Fruit fly (Drosophila melanogaster) whole organism, embryonic: ENCODE results near the gene MESR3.
A peak's percentile ranks its signal among the peaks of the same experiment; 100 is the strongest.

ENCODE experiments used
- Ada2b ChIP-seq: fragments of 200-800 bp; sonication (Bioruptor generic); IDR thresholded peaks from 2 replicates; pipeline ENCODE4 v1.3.6; 2022; ENCODE audit warnings: missing biosample characterization, missing genetic modification characterization
- CG10366 ChIP-seq: fragments of 200-800 bp; sonication (Bioruptor generic); IDR thresholded peaks from 2 replicates; pipeline ENCODE4 v1.3.6; 2022; ENCODE audit warnings: missing biosample characterization, missing genetic modification characterization
- CG10431 ChIP-seq: fragments of 200-800 bp; sonication (Bioruptor generic); optimal IDR thresholded peaks from 3 replicates; lab custom pipeline; 2018; ENCODE audit warnings: missing biosample characterization, mild to moderate bottlenecking, missing genetic modification characterization
- CG11504 ChIP-seq: fragments of 200-800 bp; sonication (Bioruptor generic); optimal IDR thresholded peaks from 3 replicates; lab custom pipeline; 2019; ENCODE audit warnings: missing biosample characterization, mild to moderate bottlenecking, missing genetic modification characterization, moderate library complexity
- CG12071 ChIP-seq: fragments of 200-800 bp; sonication (Bioruptor generic); optimal IDR thresholded peaks from 3 replicates; lab custom pipeline; 2018; ENCODE audit warnings: missing biosample characterization, mild to moderate bottlenecking, missing genetic modification characterization
- CG13424 ChIP-seq: fragments of 200-800 bp; sonication (Bioruptor generic); optimal IDR thresholded peaks from 2 replicates; lab custom pipeline; 2019; ENCODE audit warnings: missing biosample characterization, mild to moderate bottlenecking, missing genetic modification characterization, moderate library complexity
- CG1529 ChIP-seq: fragments of 200-800 bp; sonication (Bioruptor generic); optimal IDR thresholded peaks from 3 replicates; lab custom pipeline; 2018; ENCODE audit warnings: missing biosample characterization, missing genetic modification characterization
- CG15601 ChIP-seq: fragments of 200-800 bp; sonication (Bioruptor generic); optimal IDR thresholded peaks from 3 replicates; lab custom pipeline; 2019; ENCODE audit warnings: missing biosample characterization, mild to moderate bottlenecking, missing genetic modification characterization, moderate library complexity
- CG16815 ChIP-seq: fragments of 200-800 bp; sonication (Bioruptor generic); optimal IDR thresholded peaks from 3 replicates; lab custom pipeline; 2017; ENCODE audit warnings: missing biosample characterization, mild to moderate bottlenecking, missing genetic modification characterization
- CG17385 ChIP-seq: fragments of 200-800 bp; sonication (Bioruptor generic); optimal IDR thresholded peaks from 3 replicates; lab custom pipeline; 2018; ENCODE audit warnings: missing biosample characterization, mild to moderate bottlenecking, missing genetic modification characterization
- CG2120 ChIP-seq: fragments of 200-800 bp; sonication (Bioruptor generic); optimal IDR thresholded peaks from 3 replicates; lab custom pipeline; 2016; ENCODE audit warnings: missing biosample characterization, missing genetic modification characterization
- CG2678 ChIP-seq: fragments of 200-800 bp; sonication (Bioruptor generic); optimal IDR thresholded peaks from 3 replicates; lab custom pipeline; 2019; ENCODE audit warnings: missing biosample characterization, mild to moderate bottlenecking, missing genetic modification characterization, moderate library complexity
- CG2875 ChIP-seq: fragments of 200-800 bp; sonication (Bioruptor generic); optimal IDR thresholded peaks from 2 replicates; lab custom pipeline; 2017; ENCODE audit warnings: missing biosample characterization, mild to moderate bottlenecking, missing genetic modification characterization, missing genetic modification reagents
- CG31388 ChIP-seq: fragments of 200-800 bp; sonication (Bioruptor generic); optimal IDR thresholded peaks from 2 replicates; lab custom pipeline; 2016; ENCODE audit warnings: missing biosample characterization, missing genetic modification characterization
- CG3407 ChIP-seq: fragments of 200-800 bp; sonication (Bioruptor generic); optimal IDR thresholded peaks from 2 replicates; lab custom pipeline; 2018; ENCODE audit warnings: missing biosample characterization, mild to moderate bottlenecking, missing genetic modification characterization
- CG34422 ChIP-seq: fragments of 200-800 bp; sonication (Bioruptor generic); IDR thresholded peaks from 3 replicates; pipeline ENCODE4 v1.3.6; 2022; ENCODE audit warnings: missing biosample characterization, missing genetic modification characterization
- CG5180 ChIP-seq: fragments of 200-800 bp; sonication (Bioruptor generic); optimal IDR thresholded peaks from 3 replicates; lab custom pipeline; 2017; ENCODE audit warnings: missing biosample characterization, missing genetic modification characterization, mild to moderate bottlenecking, moderate library complexity, missing genetic modification reagents
- CG7745 ChIP-seq: fragments of 200-800 bp; sonication (Bioruptor generic); optimal IDR thresholded peaks from 2 replicates; lab custom pipeline; 2018; ENCODE audit warnings: missing biosample characterization, mild to moderate bottlenecking, missing genetic modification characterization, moderate library complexity
- CG8388 ChIP-seq: fragments of 200-800 bp; sonication (Bioruptor generic); optimal IDR thresholded peaks from 2 replicates; lab custom pipeline; 2019; ENCODE audit warnings: missing biosample characterization, mild to moderate bottlenecking, missing genetic modification characterization, moderate library complexity
- CG8765 ChIP-seq: fragments of 200-800 bp; sonication (Bioruptor generic); IDR thresholded peaks from 2 replicates; pipeline ENCODE4 v1.3.6; 2022; ENCODE audit warnings: missing biosample characterization, missing genetic modification characterization
- D19A ChIP-seq: fragments of 200-800 bp; optimal IDR thresholded peaks from 3 replicates; lab custom pipeline; 2019; ENCODE audit warnings: missing biosample characterization, mild to moderate bottlenecking, missing genetic modification characterization, moderate library complexity
- E2f1 ChIP-seq: fragments of 200-800 bp; sonication (Bioruptor generic); IDR thresholded peaks from 2 replicates; pipeline ENCODE4 v1.3.6; 2022; ENCODE audit warnings: missing biosample characterization, missing genetic modification characterization
- Hmr ChIP-seq: fragments of 200-800 bp; sonication (Bioruptor generic); optimal IDR thresholded peaks from 3 replicates; lab custom pipeline; 2017; ENCODE audit warnings: mild to moderate bottlenecking, missing biosample characterization, missing genetic modification reagents, missing genetic modification characterization
- Hr3 ChIP-seq: fragments of 200-800 bp; sonication (Bioruptor generic); optimal IDR thresholded peaks from 3 replicates; lab custom pipeline; 2016; ENCODE audit warnings: missing biosample characterization, missing genetic modification characterization
- Hsf ChIP-seq: fragments of 200-800 bp; sonication (Bioruptor generic); optimal IDR thresholded peaks from 3 replicates; lab custom pipeline; 2016; ENCODE audit warnings: missing biosample characterization, missing genetic modification characterization
- MESR4 ChIP-seq: fragments of 200-800 bp; sonication (Bioruptor generic); optimal IDR thresholded peaks from 2 replicates; lab custom pipeline; 2018; ENCODE audit warnings: missing biosample characterization, mild to moderate bottlenecking, missing genetic modification characterization, moderate library complexity
- TFAM ChIP-seq: fragments of 200-800 bp; sonication (Bioruptor generic); optimal IDR thresholded peaks from 2 replicates; lab custom pipeline; 2017; ENCODE audit warnings: missing biosample characterization, missing genetic modification characterization, inconsistent platforms
- bab2 ChIP-seq: fragments of 200-800 bp; sonication (Bioruptor generic); optimal IDR thresholded peaks from 2 replicates; lab custom pipeline; 2016; ENCODE audit warnings: missing biosample characterization, missing genetic modification characterization
- br ChIP-seq: fragments of >200 bp; optimal IDR thresholded peaks from 2 replicates; lab custom pipeline; 2017
- cwo ChIP-seq: fragments of 200-800 bp; sonication (Bioruptor generic); optimal IDR thresholded peaks from 3 replicates; lab custom pipeline; 2017; ENCODE audit warnings: missing biosample characterization, missing genetic modification characterization, mild to moderate bottlenecking, moderate library complexity, missing genetic modification reagents
- dimm ChIP-seq: fragments of 200-800 bp; sonication (Bioruptor generic); IDR thresholded peaks from 2 replicates; pipeline ENCODE4 v1.3.6; 2022; ENCODE audit warnings: missing biosample characterization, missing genetic modification characterization
- dm ChIP-seq: fragments of 200-800 bp; sonication (Bioruptor generic); optimal IDR thresholded peaks from 3 replicates; lab custom pipeline; 2016; ENCODE audit warnings: missing biosample characterization, missing genetic modification characterization
- dmrt11E ChIP-seq: fragments of 200-800 bp; sonication (Bioruptor generic); optimal IDR thresholded peaks from 3 replicates; lab custom pipeline; 2018; ENCODE audit warnings: missing biosample characterization, mild to moderate bottlenecking, missing genetic modification characterization, moderate library complexity
- dpn ChIP-seq, 2 experiments: fragments of 200-800 bp; sonication (Bioruptor generic); optimal IDR thresholded peaks; 3 replicates each; lab custom pipeline; 2016; ENCODE audit warnings: missing biosample characterization in 2 of 2, missing genetic modification characterization in 2 of 2
- ewg ChIP-seq: fragments of 200-800 bp; sonication (Bioruptor generic); optimal IDR thresholded peaks from 3 replicates; lab custom pipeline; 2017; ENCODE audit warnings: mild to moderate bottlenecking, missing biosample characterization, missing genetic modification reagents, missing genetic modification characterization
- grau ChIP-seq: fragments of 200-800 bp; optimal IDR thresholded peaks from 3 replicates; lab custom pipeline; 2019; ENCODE audit warnings: missing biosample characterization, mild to moderate bottlenecking, missing genetic modification characterization, moderate library complexity
- grn ChIP-seq: fragments of 200-800 bp; sonication (Bioruptor generic); optimal IDR thresholded peaks from 3 replicates; lab custom pipeline; 2017; ENCODE audit warnings: missing biosample characterization, missing genetic modification characterization
- h ChIP-seq: fragments of >200 bp; optimal IDR thresholded peaks from 2 replicates; lab custom pipeline; 2017
- kay ChIP-seq: fragments of 200-800 bp; sonication (Bioruptor generic); optimal IDR thresholded peaks from 2 replicates; lab custom pipeline; 2016; ENCODE audit warnings: missing biosample characterization, missing genetic modification characterization
- lilli ChIP-seq: fragments of 200-800 bp; sonication (Bioruptor generic); optimal IDR thresholded peaks from 3 replicates; lab custom pipeline; 2016; ENCODE audit warnings: missing biosample characterization, missing genetic modification characterization
- nmo ChIP-seq: fragments of 200-800 bp; sonication (Bioruptor generic); optimal IDR thresholded peaks from 2 replicates; lab custom pipeline; 2018; ENCODE audit warnings: missing biosample characterization, mild to moderate bottlenecking, missing genetic modification characterization, moderate library complexity
- oc ChIP-seq: fragments of 200-800 bp; sonication (Bioruptor generic); optimal IDR thresholded peaks from 2 replicates; lab custom pipeline; 2018; ENCODE audit warnings: missing biosample characterization, mild to moderate bottlenecking, missing genetic modification characterization, moderate library complexity
- peb ChIP-seq: fragments of 200-800 bp; sonication (Bioruptor generic); IDR thresholded peaks from 2 replicates; pipeline ENCODE4 v1.3.6; 2022; ENCODE audit warnings: missing biosample characterization, missing genetic modification characterization
- row ChIP-seq: fragments of 200-800 bp; sonication (Bioruptor generic); IDR thresholded peaks from 3 replicates; pipeline ENCODE4 v1.3.6; 2022; ENCODE audit warnings: missing biosample characterization, missing genetic modification characterization
- sd ChIP-seq: fragments of 200-800 bp; sonication (Bioruptor generic); optimal IDR thresholded peaks from 3 replicates; lab custom pipeline; 2018; ENCODE audit warnings: missing biosample characterization, mild to moderate bottlenecking, missing genetic modification characterization, moderate library complexity
- sr ChIP-seq: fragments of 200-800 bp; sonication (Bioruptor generic); IDR thresholded peaks from 3 replicates; pipeline ENCODE4 v1.3.6; 2022; ENCODE audit warnings: missing biosample characterization, missing genetic modification characterization
- tio ChIP-seq: fragments of 200-800 bp; sonication (Bioruptor generic); optimal IDR thresholded peaks from 2 replicates; lab custom pipeline; 2017; ENCODE audit warnings: missing biosample characterization, missing genetic modification characterization, inconsistent platforms
- tna ChIP-seq: fragments of 200-800 bp; sonication (Bioruptor generic); IDR thresholded peaks from 2 replicates; pipeline ENCODE4 v1.3.6; 2022; ENCODE audit warnings: missing biosample characterization, missing genetic modification characterization; ENCODE audit not compliant: partially characterized antibody
- usp ChIP-seq: fragments of >200 bp; optimal IDR thresholded peaks from 2 replicates; lab custom pipeline; 2017; ENCODE audit warnings: missing biosample characterization, missing genetic modification characterization
- vnd ChIP-seq: fragments of 200-800 bp; sonication (Bioruptor generic); IDR thresholded peaks from 3 replicates; pipeline ENCODE4 v1.3.6; 2022; ENCODE audit warnings: missing biosample characterization, missing genetic modification characterization; ENCODE audit not compliant: partially characterized antibody

MESR3 gene

DNA sequence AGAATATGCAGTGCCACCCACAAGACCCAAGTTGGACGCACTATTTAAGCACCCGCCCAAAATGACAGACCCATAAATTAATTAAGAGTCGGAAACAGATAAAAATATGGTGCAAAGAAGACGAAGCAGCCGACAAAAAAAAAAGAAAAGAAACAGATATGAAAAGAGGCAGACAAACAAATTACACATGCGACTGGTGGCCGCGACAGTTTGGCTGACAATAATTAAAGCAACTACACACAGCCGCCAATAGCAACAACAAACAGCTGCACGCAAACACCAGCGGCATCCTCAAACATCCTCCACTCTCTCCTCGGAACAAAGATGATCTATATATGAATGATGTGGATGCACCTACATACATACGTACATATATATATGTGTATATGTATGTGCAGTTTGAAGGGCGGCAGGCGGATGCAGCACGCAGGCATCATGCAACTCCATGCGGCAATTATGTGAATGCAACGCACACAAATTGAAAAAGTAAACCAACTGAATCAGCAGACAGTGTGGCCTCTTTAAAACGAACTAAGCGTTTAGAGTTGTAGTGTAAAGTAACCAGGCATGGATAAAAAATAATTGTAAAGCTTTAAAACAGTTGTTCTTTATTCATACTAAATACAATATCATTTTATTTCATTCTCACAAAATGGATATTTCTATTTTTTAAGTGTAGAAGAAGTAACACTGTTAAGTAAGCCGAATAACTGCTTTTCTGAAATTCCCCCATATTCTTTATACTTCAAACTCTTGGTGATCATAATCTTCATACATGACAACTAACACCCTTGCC lies 31.0 kb downstream of the MESR3 start (continued):
- TF ChIP-seq MESR4 (GFP tag; lab: Kevin White, UChicago) (no peak), CG10431 (GFP tag; lab: Kevin White, UChicago) (no peak), CG13424 (tag; lab: Kevin White, UChicago) (peak; percentile 43), dm (GFP tag; lab: Kevin White, UChicago) (peak; percentile 16), tna (GFP tag; lab: Robert Waterston, UW) (no peak), Hsf (GFP tag; lab: Kevin White, UChicago) (peak; percentile 36), CG11504 (tag; lab: Kevin White, UChicago) (peak; percentile 53), CG8765 (GFP tag; lab: Robert Waterston, UW) (no peak), usp (GFP tag; lab: Kevin White, UChicago) (no peak), dpn (GFP tag; optimal IDR thresholded peaks at IDR 0.05; lab: Kevin White, UChicago) (peak in 1 of 2 experiments; percentile 48), h (lab: Kevin White, UChicago) (no peak), nmo (GFP tag; lab: Kevin White, UChicago) (peak; percentile 56), grau (tag; lab: Kevin White, UChicago) (peak; percentile 93), CG2875 (peak; percentile 37), grn (GFP tag; lab: Kevin White, UChicago) (no peak), CG1529 (GFP tag; lab: Kevin White, UChicago) (peak; percentile 27), CG31388 (GFP tag; lab: Kevin White, UChicago) (no peak), br (lab: Kevin White, UChicago) (no peak), oc (tag; lab: Kevin White, UChicago) (peak; percentile 20), CG3407 (GFP tag; lab: Kevin White, UChicago) (no peak), dmrt11E (tag; lab: Kevin White, UChicago) (peak; percentile 59), peb (GFP tag; lab: Robert Waterston, UW) (no peak), CG15601 (tag; lab: Kevin White, UChicago) (peak; percentile 59), sr (GFP tag; lab: Robert Waterston, UW) (no peak), CG5180 (GFP tag; lab: Kevin White, UChicago) (no peak), E2f1 (GFP tag; lab: Robert Waterston, UW) (no peak), CG17385 (GFP tag; lab: Kevin White, UChicago) (peak; percentile 35), CG10366 (peak; percentile 22; the same call in 1 of the 2 replicates), TFAM (GFP tag; lab: Kevin White, UChicago) (no peak), CG8388 (GFP tag; lab: Kevin White, UChicago) (peak; percentile 57), CG7745 (tag; lab: Kevin White, UChicago) (peak; percentile 94), sd (no peak), Hmr (GFP tag; lab: Kevin White, UChicago) (peak; percentile 7), CG12071 (GFP tag; lab: Kevin White, UChicago) (no peak), ewg (GFP tag; lab: Kevin White, UChicago) (peak; percentile 5), row (GFP tag; lab: Robert Waterston, UW) (peak; percentile 69), CG2120 (GFP tag; lab: Kevin White, UChicago) (peak; percentile 19), kay (GFP tag; lab: Kevin White, UChicago) (no peak), lilli (GFP tag; lab: Kevin White, UChicago) (peak; percentile 20), D19A (peak; percentile 28), CG16815 (no peak), tio (GFP tag; lab: Kevin White, UChicago) (peak; percentile 36), CG34422 (GFP tag; lab: Robert Waterston, UW) (no peak), vnd (GFP tag; lab: Robert Waterston, UW) (no peak), bab2 (GFP tag; lab: Kevin White, UChicago) (peak; percentile 13), cwo (GFP tag; lab: Kevin White, UChicago) (no peak), Ada2b (peak; percentile 34; the same call in 1 of the 2 replicates), CG2678 (tag; lab: Kevin White, UChicago) (peak; percentile 13), Hr3 (GFP tag; lab: Kevin White, UChicago) (peak; percentile 23), dimm (0 out of 2 replicates have a peak, but pooled peaks have one; percentile 4)
